Worm (Caenorhabditis elegans) whole organism, L1 larva: ENCODE measurements around the gene F54D5.15.

Experiments used
- F16B12.6 ChIP-seq: fragments of 150-350 bp; optimal IDR thresholded peaks from 2 replicates; lab custom pipeline; 2014; ENCODE audit warnings: missing biosample characterization, missing genetic modification characterization
- Y116A8C.19 ChIP-seq: sonication (generic microtip); optimal IDR thresholded peaks from 2 replicates; lab custom pipeline; 2016; ENCODE audit warnings: missing compliant biosample characterization, missing genetic modification characterization, borderline replicate concordance
- blmp-1 ChIP-seq: fragments of 150-350 bp; optimal IDR thresholded peaks from 2 replicates; lab custom pipeline; 2014; ENCODE audit warnings: missing biosample characterization, missing genetic modification characterization
- ceh-63 ChIP-seq: fragments of 200-800 bp; sonication (Bioruptor generic); optimal IDR thresholded peaks from 2 replicates; lab custom pipeline; 2018; ENCODE audit warnings: mild to moderate bottlenecking, missing genetic modification characterization, missing compliant biosample characterization
- ceh-8 ChIP-seq: fragments of 200-800 bp; sonication (Bioruptor generic); optimal IDR thresholded peaks from 2 replicates; lab custom pipeline; 2018; ENCODE audit warnings: mild to moderate bottlenecking, missing genetic modification characterization, moderate library complexity, missing compliant biosample characterization
- ceh-82 ChIP-seq, 3 experiments: fragments of 150-350 bp in 1 of 3; sonication (generic microtip) in 2 of 3; optimal IDR thresholded peaks; 2 replicates each; lab custom pipeline; 2014 to 2017; ENCODE audit warnings: missing biosample characterization in 3 of 3, missing genetic modification characterization in 3 of 3
- ceh-88 ChIP-seq: fragments of 200-800 bp; sonication (Bioruptor generic); IDR thresholded peaks from 2 replicates; pipeline ENCODE4 v1.3.6; 2022; ENCODE audit warnings: missing genetic modification characterization, missing compliant biosample characterization
- ceh-90 ChIP-seq: sonication (generic microtip); optimal IDR thresholded peaks from 2 replicates; lab custom pipeline; 2016; ENCODE audit warnings: missing genetic modification characterization, missing compliant biosample characterization
- dpl-1 ChIP-seq, 3 experiments: fragments of 150-350 bp in 2 of 3; sonication (generic microtip) in 1 of 3; optimal IDR thresholded peaks; 2 replicates each; lab custom pipeline; 2014 to 2017; ENCODE audit warnings: missing biosample characterization in 3 of 3, missing genetic modification characterization in 3 of 3, missing genetic modification reagents in 3 of 3
- dsc-1 ChIP-seq: sonication (generic microtip); optimal IDR thresholded peaks from 2 replicates; lab custom pipeline; 2016; ENCODE audit warnings: mild to moderate bottlenecking, missing genetic modification characterization, missing compliant biosample characterization
- efl-1 ChIP-seq, 4 experiments: fragments of 150-350 bp; optimal IDR thresholded peaks in 3 of 4; peaks in 1 of 4; 1 replicate in 1 of 4; 2 replicates in 3 of 4; lab custom pipeline; 2014; ENCODE audit warnings: missing biosample characterization in 2 of 4, missing genetic modification characterization in 2 of 4, missing genetic modification reagents in 2 of 4
- efl-3 ChIP-seq: fragments of 200-800 bp; sonication (Bioruptor generic); optimal IDR thresholded peaks from 2 replicates; lab custom pipeline; 2018; ENCODE audit warnings: mild to moderate bottlenecking, missing genetic modification characterization, missing compliant biosample characterization
- egl-13 ChIP-seq: sonication (generic microtip); optimal IDR thresholded peaks from 2 replicates; lab custom pipeline; 2016; ENCODE audit warnings: missing genotype, missing genetic modification reagents, missing genetic modification characterization, missing compliant biosample characterization
- elt-3 ChIP-seq, 6 experiments: fragments of 150-350 bp in 1 of 6; sonication (generic microtip); optimal IDR thresholded peaks; 2 replicates each; lab custom pipeline; 2017 to 2018; ENCODE audit warnings: missing biosample characterization in 6 of 6, missing genetic modification characterization in 6 of 6, inconsistent platforms in 1 of 6
- fkh-10 ChIP-seq: sonication (generic microtip); optimal IDR thresholded peaks from 2 replicates; lab custom pipeline; 2017; ENCODE audit warnings: missing biosample characterization, missing genetic modification reagents, missing genetic modification characterization
- fkh-4 ChIP-seq: sonication (generic microtip); optimal IDR thresholded peaks from 2 replicates; lab custom pipeline; 2016; ENCODE audit warnings: missing compliant biosample characterization, missing genetic modification characterization, borderline replicate concordance
- fkh-8 ChIP-seq: sonication (generic microtip); optimal IDR thresholded peaks from 2 replicates; lab custom pipeline; 2016; ENCODE audit warnings: mild to moderate bottlenecking, missing genetic modification characterization, missing compliant biosample characterization
- fos-1 ChIP-seq: fragments of 150-350 bp; optimal IDR thresholded peaks from 2 replicates; lab custom pipeline; 2014; ENCODE audit warnings: missing biosample characterization, missing genetic modification characterization
- hlh-4 ChIP-seq: sonication (generic microtip); optimal IDR thresholded peaks from 2 replicates; lab custom pipeline; 2016; ENCODE audit warnings: mild to moderate bottlenecking, missing genetic modification characterization, missing compliant biosample characterization
- irx-1 ChIP-seq: sonication (generic microtip); optimal IDR thresholded peaks from 2 replicates; lab custom pipeline; 2016; ENCODE audit warnings: missing genetic modification characterization, missing compliant biosample characterization
- isw-1 ChIP-seq: fragments of 200-800 bp; sonication (Bioruptor generic); IDR thresholded peaks from 2 replicates; pipeline ENCODE4 v1.3.6; 2022; ENCODE audit warnings: missing genetic modification characterization, missing compliant biosample characterization
- lin-13 ChIP-seq: fragments of 150-350 bp; optimal IDR thresholded peaks from 2 replicates; lab custom pipeline; 2014; ENCODE audit warnings: missing biosample characterization, missing genetic modification reagents, missing genetic modification characterization
- lin-14 ChIP-seq: fragments of 200-800 bp; sonication (Bioruptor generic); optimal IDR thresholded peaks from 2 replicates; lab custom pipeline; 2018; ENCODE audit warnings: mild to moderate bottlenecking, missing genetic modification characterization, moderate library complexity, missing compliant biosample characterization
- lin-15B ChIP-seq: fragments of 150-350 bp; sonication (generic microtip); optimal IDR thresholded peaks from 3 replicates; lab custom pipeline; 2014; ENCODE audit warnings: missing biosample characterization, missing genetic modification characterization
- lin-35 ChIP-seq, 2 experiments: fragments of 150-350 bp; optimal IDR thresholded peaks; 2 replicates each; lab custom pipeline; 2014; ENCODE audit warnings: missing biosample characterization in 2 of 2, missing genetic modification characterization in 2 of 2, missing genetic modification reagents in 2 of 2
- lir-3 ChIP-seq: sonication (generic microtip); optimal IDR thresholded peaks from 2 replicates; lab custom pipeline; 2016; ENCODE audit warnings: mild to moderate bottlenecking, missing genetic modification characterization, moderate library complexity, missing compliant biosample characterization; ENCODE audit not compliant: poor library complexity
- mab-9 ChIP-seq: fragments of 200-800 bp; sonication (Bioruptor generic); IDR thresholded peaks from 2 replicates; pipeline ENCODE4 v1.3.6; 2022; ENCODE audit warnings: missing genetic modification reagents, missing genetic modification characterization, missing compliant biosample characterization
- mdl-1 ChIP-seq, 2 experiments: fragments of 150-350 bp; optimal IDR thresholded peaks; 2 replicates each; lab custom pipeline; 2014 to 2017; ENCODE audit warnings: missing biosample characterization in 2 of 2, missing genetic modification characterization in 2 of 2, inconsistent platforms in 1 of 2
- mep-1 ChIP-seq: fragments of 150-350 bp; optimal IDR thresholded peaks from 2 replicates; lab custom pipeline; 2014; ENCODE audit warnings: missing biosample characterization, missing genetic modification characterization
- nhr-11 ChIP-seq: fragments of 150-350 bp; optimal IDR thresholded peaks from 2 replicates; lab custom pipeline; 2014; ENCODE audit warnings: missing biosample characterization, missing genetic modification characterization
- nhr-19 ChIP-seq: fragments of 200-800 bp; sonication (Bioruptor generic); conservative IDR thresholded peaks from 2 replicates; pipeline ENCODE4 v1.3.6; 2022; ENCODE audit warnings: missing genetic modification characterization, missing compliant biosample characterization
- nhr-237 ChIP-seq: fragments of 150-350 bp; optimal IDR thresholded peaks from 2 replicates; lab custom pipeline; 2014; ENCODE audit warnings: missing biosample characterization, missing genetic modification characterization
- nhr-47 ChIP-seq: sonication (generic microtip); optimal IDR thresholded peaks from 2 replicates; lab custom pipeline; 2016; ENCODE audit warnings: mild to moderate bottlenecking, missing genetic modification characterization, moderate library complexity, missing compliant biosample characterization
- nhr-71 ChIP-seq: sonication (generic microtip); optimal IDR thresholded peaks from 2 replicates; lab custom pipeline; 2016; ENCODE audit warnings: mild to moderate bottlenecking, missing genetic modification characterization, moderate library complexity, missing compliant biosample characterization
- nhr-77 ChIP-seq: fragments of 150-350 bp; optimal IDR thresholded peaks from 2 replicates; lab custom pipeline; 2014; ENCODE audit warnings: missing biosample characterization, missing genetic modification characterization
- nhr-85 ChIP-seq: sonication (generic microtip); peaks from one replicate; lab custom pipeline; 2016; ENCODE audit warnings: missing genetic modification characterization, inconsistent platforms, missing compliant biosample characterization
- nhr-90 ChIP-seq: sonication (generic microtip); optimal IDR thresholded peaks from 2 replicates; lab custom pipeline; 2016; ENCODE audit warnings: mild to moderate bottlenecking, missing genetic modification characterization, missing compliant biosample characterization; ENCODE audit not compliant: poor library complexity
- pax-3 ChIP-seq: fragments of 200-800 bp; sonication (Bioruptor generic); optimal IDR thresholded peaks from 2 replicates; lab custom pipeline; 2018; ENCODE audit warnings: mild to moderate bottlenecking, missing genetic modification characterization, moderate library complexity, missing compliant biosample characterization
- rnt-1 ChIP-seq: sonication (generic microtip); optimal IDR thresholded peaks from 2 replicates; lab custom pipeline; 2016; ENCODE audit warnings: mild to moderate bottlenecking, missing genetic modification characterization, moderate library complexity, missing compliant biosample characterization
- skn-1 ChIP-seq: fragments of 150-350 bp; optimal IDR thresholded peaks from 2 replicates; lab custom pipeline; 2014; ENCODE audit warnings: missing biosample characterization, missing genetic modification characterization
- snpc-4 ChIP-seq: fragments of 150-350 bp; optimal IDR thresholded peaks from 2 replicates; lab custom pipeline; 2014; ENCODE audit warnings: missing biosample characterization, missing genetic modification characterization
- snu-23 ChIP-seq: sonication (generic microtip); optimal IDR thresholded peaks from 2 replicates; lab custom pipeline; 2016; ENCODE audit warnings: missing genetic modification characterization, missing compliant biosample characterization
- sox-4 ChIP-seq: sonication (generic microtip); optimal IDR thresholded peaks from 2 replicates; lab custom pipeline; 2016; ENCODE audit warnings: missing genetic modification characterization, missing compliant biosample characterization
- tbx-2 ChIP-seq: sonication (generic microtip); optimal IDR thresholded peaks from 2 replicates; lab custom pipeline; 2016; ENCODE audit warnings: missing genetic modification characterization, missing compliant biosample characterization
- unc-130 ChIP-seq: fragments of 150-350 bp; optimal IDR thresholded peaks from 2 replicates; lab custom pipeline; 2017; ENCODE audit warnings: missing biosample characterization, missing genetic modification characterization, inconsistent platforms
- unc-86 ChIP-seq: sonication (generic microtip); optimal IDR thresholded peaks from 2 replicates; lab custom pipeline; 2016; ENCODE audit warnings: missing genetic modification characterization, missing compliant biosample characterization
- unc-98 ChIP-seq: fragments of 200-800 bp; sonication (Bioruptor generic); IDR thresholded peaks from 2 replicates; pipeline ENCODE4 v1.3.6; 2022; ENCODE audit warnings: missing genetic modification characterization, missing compliant biosample characterization
- vab-15 ChIP-seq: sonication (generic microtip); optimal IDR thresholded peaks from 2 replicates; lab custom pipeline; 2017; ENCODE audit warnings: missing genotype, mild to moderate bottlenecking, missing genetic modification characterization, missing compliant biosample characterization
- xbp-1 ChIP-seq: sonication (generic microtip); optimal IDR thresholded peaks from 2 replicates; lab custom pipeline; 2016; ENCODE audit warnings: missing genetic modification characterization, missing compliant biosample characterization
- zip-4 ChIP-seq: fragments of 200-800 bp; sonication (Bioruptor generic); optimal IDR thresholded peaks from 2 replicates; lab custom pipeline; 2018; ENCODE audit warnings: mild to moderate bottlenecking, missing genetic modification characterization, moderate library complexity, missing compliant biosample characterization

The F54D5.15 gene

DNA sequence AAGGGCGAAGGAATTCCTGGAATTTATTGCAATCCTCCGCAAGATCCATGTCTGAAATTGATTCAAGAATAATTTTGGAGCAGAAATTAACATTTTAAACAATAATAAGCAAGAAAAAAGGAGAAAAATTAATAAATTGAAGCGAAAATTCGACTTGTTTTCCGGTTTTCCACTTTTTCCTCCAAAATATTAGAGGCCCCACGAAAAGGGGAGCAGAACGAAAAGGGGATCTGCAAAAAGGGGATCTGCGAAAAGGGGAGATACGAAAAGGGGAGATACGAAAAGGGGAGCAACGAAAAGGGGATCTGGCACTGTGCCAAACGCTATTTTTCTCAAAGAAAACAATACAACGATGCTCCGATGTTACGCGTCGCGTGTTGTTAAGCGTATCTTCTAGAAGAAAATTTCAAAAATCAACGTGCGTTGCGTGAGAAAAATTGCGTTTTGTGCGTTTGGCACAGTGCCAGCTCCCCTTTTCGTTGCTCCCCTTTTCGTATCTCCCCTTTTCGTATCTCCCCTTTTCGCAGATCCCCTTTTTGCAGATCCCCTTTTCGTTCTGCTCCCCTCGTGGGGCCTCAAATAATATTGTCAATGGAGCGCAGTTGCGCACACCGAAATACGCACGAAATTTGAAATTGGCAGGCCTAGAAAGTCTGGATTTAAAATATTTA lies 29.5 kb downstream of the F54D5.15 start, which contains the start of gene Y62F5A.12:
Gene Y62F5A.12 (minus strand): TSS at position 51 of the 671 bp plus-strand sequence.
- TF ChIP-seq mdl-1 (tag; optimal IDR thresholded peaks at IDR 0.05; lab: Kevin White, UChicago): peak in 1 of 2 experiments; percentile 71
- peak; percentile 91 for TF ChIP-seq lir-3
- TF ChIP-seq tbx-2 (tag; lab: Kevin White, UChicago): peak; percentile 82
- peak; percentile 54 for TF ChIP-seq fkh-4 (tag; lab: Kevin White, UChicago)
- peak; percentile 89 for TF ChIP-seq pax-3 (tag; lab: Kevin White, UChicago)
- TF ChIP-seq nhr-77 (tag; lab: Kevin White, UChicago): peak; percentile 72
- TF ChIP-seq skn-1: peak; percentile 42
- TF ChIP-seq isw-1 (GFP tag; lab: Robert Waterston, UW): peak; percentile 89
- TF ChIP-seq ceh-63 (GFP tag; lab: Kevin White, UChicago): peak; percentile 86
- TF ChIP-seq zip-4 (GFP tag; lab: Kevin White, UChicago): peak; percentile 11
- TF ChIP-seq nhr-85 (tag; lab: Kevin White, UChicago): peak; percentile 74
- peak; percentile 89 for TF ChIP-seq snu-23 (GFP tag; lab: Kevin White, UChicago)
- TF ChIP-seq dpl-1 (GFP tag; optimal IDR thresholded peaks at IDR 0.05; lab: Kevin White, UChicago): peak; percentile 81 to 89 (median 85)
- TF ChIP-seq nhr-19: peak; percentile 94
- peak; percentile 82 for TF ChIP-seq lin-15B (tag; lab: Kevin White, UChicago)
- TF ChIP-seq efl-1 (optimal IDR thresholded peaks at IDR 0.05; lab: Kevin White, UChicago): peak; percentile 82 to 90
- peak; percentile 87 to 99 for TF ChIP-seq efl-1 (GFP tag; optimal IDR thresholded peaks at IDR 0.05 in 1 of 2; lab: Kevin White, UChicago)
- TF ChIP-seq unc-98 (GFP tag; lab: Robert Waterston, UW): peak; percentile 94
- TF ChIP-seq fos-1: peak; percentile 31
- TF ChIP-seq sox-4: peak; percentile 78
- TF ChIP-seq efl-3 (GFP tag; lab: Kevin White, UChicago): peak; percentile 10
- peak; percentile 87 for TF ChIP-seq mab-9 (GFP tag; lab: Robert Waterston, UW)
- peak; percentile 61 for TF ChIP-seq unc-130
- peak; percentile 76 to 92 (median 80) for TF ChIP-seq ceh-82 (tag; optimal IDR thresholded peaks at IDR 0.05; lab: Kevin White, UChicago)
- peak; percentile 32 for TF ChIP-seq F16B12.6 (tag; lab: Kevin White, UChicago)
- TF ChIP-seq ceh-8 (GFP tag; lab: Kevin White, UChicago): peak; percentile 57
- TF ChIP-seq nhr-90 (tag; lab: Kevin White, UChicago): peak; percentile 86
- TF ChIP-seq nhr-71 (tag; lab: Kevin White, UChicago): peak; percentile 92
- TF ChIP-seq Y116A8C.19 (tag; lab: Kevin White, UChicago): peak; percentile 53
- TF ChIP-seq lin-14 (GFP tag; lab: Kevin White, UChicago): peak; percentile 84
- peak; percentile 86 for TF ChIP-seq xbp-1 (tag; lab: Kevin White, UChicago)
- TF ChIP-seq hlh-4: peak; percentile 20
- peak; percentile 22 for TF ChIP-seq blmp-1 (tag; lab: Kevin White, UChicago)
- TF ChIP-seq elt-3 (tag; optimal IDR thresholded peaks at IDR 0.05; lab: Kevin White, UChicago): peak in 2 of 6 experiments; percentile 11 to 13
- TF ChIP-seq irx-1 (tag; lab: Kevin White, UChicago): peak; percentile 44
- peak; percentile 84 for TF ChIP-seq unc-86 (tag; lab: Kevin White, UChicago)
- TF ChIP-seq lin-13: peak; percentile 59
- peak; percentile 99 for TF ChIP-seq rnt-1 (tag; lab: Kevin White, UChicago)
- TF ChIP-seq fkh-10 (GFP tag; lab: Kevin White, UChicago): peak; percentile 81
- TF ChIP-seq ceh-88 (GFP tag; lab: Robert Waterston, UW): peak; percentile 90
- peak; percentile 51 for TF ChIP-seq ceh-90 (tag; lab: Kevin White, UChicago)
- peak; percentile 83 for TF ChIP-seq dsc-1 (tag; lab: Kevin White, UChicago)
- peak; percentile 72 for TF ChIP-seq egl-13 (tag; lab: Kevin White, UChicago)
- TF ChIP-seq nhr-47 (tag; lab: Kevin White, UChicago): peak; percentile 92
- peak; percentile 11 for TF ChIP-seq nhr-11 (tag; lab: Kevin White, UChicago)
- peak; percentile 34 for TF ChIP-seq nhr-237
- peak; percentile 6 for TF ChIP-seq snpc-4
- TF ChIP-seq vab-15 (tag; lab: Kevin White, UChicago): peak; percentile 76
- TF ChIP-seq lin-35 (GFP tag; optimal IDR thresholded peaks at IDR 0.05; lab: Kevin White, UChicago): peak; percentile 78 to 92
- peak; percentile 90 for TF ChIP-seq fkh-8 (tag; lab: Kevin White, UChicago)
- peak; percentile 63 for TF ChIP-seq mep-1
